Worm (Caenorhabditis elegans) whole organism, L3 larva: ENCODE measurements around the gene del-2.

ENCODE experiments used
- R02D3.7 ChIP-seq: fragments of 150-350 bp; optimal IDR thresholded peaks from 2 replicates; lab custom pipeline; 2014; ENCODE audit warnings: missing biosample characterization, missing genetic modification characterization
- ama-1 ChIP-seq: fragments of 150-350 bp; optimal IDR thresholded peaks from 2 replicates; lab custom pipeline; 2018
- ceh-16 ChIP-seq: sonication (generic microtip); optimal IDR thresholded peaks from 2 replicates; lab custom pipeline; 2017; ENCODE audit warnings: missing biosample characterization, missing genetic modification characterization
- daf-12 ChIP-seq: fragments of 150-350 bp; optimal IDR thresholded peaks from 2 replicates; lab custom pipeline; 2014; ENCODE audit warnings: missing biosample characterization, missing genetic modification reagents, missing genetic modification characterization
- egl-27 ChIP-seq: sonication (generic microtip); optimal IDR thresholded peaks from 4 replicates; lab custom pipeline; 2017; ENCODE audit warnings: missing biosample characterization, missing genetic modification reagents, missing genetic modification characterization
- egl-5 ChIP-seq: fragments of 150-350 bp; optimal IDR thresholded peaks from 2 replicates; lab custom pipeline; 2017; ENCODE audit warnings: missing biosample characterization, missing genetic modification reagents, missing genetic modification characterization, inconsistent platforms
- elt-2 ChIP-seq: sonication (generic microtip); optimal IDR thresholded peaks from 2 replicates; lab custom pipeline; 2016; ENCODE audit warnings: missing genetic modification reagents, mild to moderate bottlenecking, missing genetic modification characterization, missing compliant biosample characterization
- elt-3 ChIP-seq, 3 experiments: fragments of 150-350 bp in 1 of 3; sonication (generic microtip) in 2 of 3; optimal IDR thresholded peaks; 2 replicates in 2 of 3; 4 replicates in 1 of 3; lab custom pipeline; 2014 to 2017; ENCODE audit warnings: missing biosample characterization in 3 of 3, missing genetic modification characterization in 3 of 3
- eor-1 ChIP-seq, 2 experiments: fragments of 150-350 bp; optimal IDR thresholded peaks; 2 replicates each; lab custom pipeline; 2014 to 2018; ENCODE audit warnings: missing biosample characterization in 2 of 2, missing genetic modification characterization in 2 of 2
- fkh-10 ChIP-seq: sonication (generic microtip); optimal IDR thresholded peaks from 2 replicates; lab custom pipeline; 2017; ENCODE audit warnings: missing biosample characterization, missing genetic modification reagents, missing genetic modification characterization
- fkh-2 ChIP-seq: fragments of 150-350 bp; optimal IDR thresholded peaks from 2 replicates; lab custom pipeline; 2014; ENCODE audit warnings: missing biosample characterization, missing genetic modification reagents, missing genetic modification characterization
- hmg-11 ChIP-seq: sonication (generic microtip); optimal IDR thresholded peaks from 2 replicates; lab custom pipeline; 2016; ENCODE audit warnings: missing genetic modification characterization, missing compliant biosample characterization
- jun-1 ChIP-seq: fragments of 150-350 bp; optimal IDR thresholded peaks from 2 replicates; lab custom pipeline; 2014; ENCODE audit warnings: missing biosample characterization, missing genetic modification reagents, missing genetic modification characterization
- lin-15B ChIP-seq: fragments of 150-350 bp; optimal IDR thresholded peaks from 2 replicates; lab custom pipeline; 2014; ENCODE audit warnings: missing biosample characterization, missing genetic modification characterization
- lin-39 ChIP-seq: fragments of 150-350 bp; optimal IDR thresholded peaks from 2 replicates; lab custom pipeline; 2018; ENCODE audit warnings: missing biosample characterization, missing genetic modification reagents, missing genetic modification characterization
- lsy-12 ChIP-seq: sonication (generic microtip); optimal IDR thresholded peaks from 2 replicates; lab custom pipeline; 2016; ENCODE audit warnings: mild to moderate bottlenecking, missing genetic modification characterization, missing compliant biosample characterization
- mdl-1 ChIP-seq: fragments of 150-350 bp; optimal IDR thresholded peaks from 2 replicates; lab custom pipeline; 2014; ENCODE audit warnings: missing biosample characterization, missing genetic modification characterization
- mml-1 ChIP-seq: fragments of 150-350 bp; sonication (generic microtip); optimal IDR thresholded peaks from 3 replicates; lab custom pipeline; 2014; ENCODE audit warnings: missing biosample characterization, missing genetic modification characterization
- nfya-1 ChIP-seq: sonication (generic microtip); optimal IDR thresholded peaks from 2 replicates; lab custom pipeline; 2017; ENCODE audit warnings: missing genetic modification characterization, mild to moderate bottlenecking, missing compliant biosample characterization, antibody characterized with exemption, moderate library complexity; ENCODE audit not compliant: insufficient read depth
- nhr-11 ChIP-seq: fragments of 150-350 bp; optimal IDR thresholded peaks from 2 replicates; lab custom pipeline; 2014; ENCODE audit warnings: missing biosample characterization, missing genetic modification characterization
- nhr-12 ChIP-seq: fragments of 150-350 bp; optimal IDR thresholded peaks from 2 replicates; lab custom pipeline; 2014; ENCODE audit warnings: missing biosample characterization, missing genetic modification characterization
- nhr-23 ChIP-seq: fragments of 150-350 bp; optimal IDR thresholded peaks from 2 replicates; lab custom pipeline; 2014; ENCODE audit warnings: missing biosample characterization, missing genetic modification reagents, missing genetic modification characterization
- nhr-25 ChIP-seq: sonication (generic microtip); optimal IDR thresholded peaks from 2 replicates; lab custom pipeline; 2017; ENCODE audit warnings: missing biosample characterization, missing genetic modification characterization
- nhr-28 ChIP-seq: fragments of 150-350 bp; optimal IDR thresholded peaks from 2 replicates; lab custom pipeline; 2014; ENCODE audit warnings: missing biosample characterization, missing genetic modification characterization
- nhr-43 ChIP-seq: sonication (generic microtip); optimal IDR thresholded peaks from 2 replicates; lab custom pipeline; 2016; ENCODE audit warnings: mild to moderate bottlenecking, missing genetic modification characterization, missing compliant biosample characterization; ENCODE audit not compliant: poor library complexity, severe bottlenecking
- nhr-76 ChIP-seq: fragments of 150-350 bp; sonication (generic microtip); optimal IDR thresholded peaks from 5 replicates; lab custom pipeline; 2014; ENCODE audit warnings: missing biosample characterization, missing genetic modification characterization
- nhr-77 ChIP-seq: fragments of 150-350 bp; optimal IDR thresholded peaks from 2 replicates; lab custom pipeline; 2014; ENCODE audit warnings: missing biosample characterization, missing genetic modification characterization
- pha-4 ChIP-seq: fragments of 150-350 bp; optimal IDR thresholded peaks from 2 replicates; lab custom pipeline; 2014; ENCODE audit warnings: missing biosample characterization, missing genetic modification reagents, missing genetic modification characterization
- pqm-1 ChIP-seq: fragments of 150-350 bp; optimal IDR thresholded peaks from 2 replicates; lab custom pipeline; 2017; ENCODE audit warnings: missing biosample characterization, missing genetic modification characterization, inconsistent platforms
- sea-2 ChIP-seq: fragments of 150-350 bp; sonication (generic microtip); optimal IDR thresholded peaks from 4 replicates; lab custom pipeline; 2014; ENCODE audit warnings: missing biosample characterization, missing genetic modification reagents, missing genetic modification characterization
- skn-1 ChIP-seq: fragments of 150-350 bp; optimal IDR thresholded peaks from 2 replicates; lab custom pipeline; 2014; ENCODE audit warnings: missing biosample characterization, missing genetic modification characterization
- snpc-4 ChIP-seq: fragments of 150-350 bp; optimal IDR thresholded peaks from 2 replicates; lab custom pipeline; 2014; ENCODE audit warnings: missing biosample characterization, missing genetic modification characterization
- tbx-2 ChIP-seq: sonication (generic microtip); optimal IDR thresholded peaks from 2 replicates; lab custom pipeline; 2016; ENCODE audit warnings: mild to moderate bottlenecking, missing genetic modification characterization, missing compliant biosample characterization
- unc-62 ChIP-seq: fragments of 150-350 bp; sonication (generic microtip); optimal IDR thresholded peaks from 4 replicates; lab custom pipeline; 2014; ENCODE audit warnings: missing biosample characterization, missing genetic modification reagents, missing genetic modification characterization
- zag-1 ChIP-seq: fragments of 150-350 bp; optimal IDR thresholded peaks from 2 replicates; lab custom pipeline; 2014; ENCODE audit warnings: missing biosample characterization, missing genetic modification characterization
- ztf-11 ChIP-seq: fragments of 150-350 bp; optimal IDR thresholded peaks from 2 replicates; lab custom pipeline; 2014; ENCODE audit warnings: missing biosample characterization, missing genetic modification characterization

The del-2 gene

DNA sequence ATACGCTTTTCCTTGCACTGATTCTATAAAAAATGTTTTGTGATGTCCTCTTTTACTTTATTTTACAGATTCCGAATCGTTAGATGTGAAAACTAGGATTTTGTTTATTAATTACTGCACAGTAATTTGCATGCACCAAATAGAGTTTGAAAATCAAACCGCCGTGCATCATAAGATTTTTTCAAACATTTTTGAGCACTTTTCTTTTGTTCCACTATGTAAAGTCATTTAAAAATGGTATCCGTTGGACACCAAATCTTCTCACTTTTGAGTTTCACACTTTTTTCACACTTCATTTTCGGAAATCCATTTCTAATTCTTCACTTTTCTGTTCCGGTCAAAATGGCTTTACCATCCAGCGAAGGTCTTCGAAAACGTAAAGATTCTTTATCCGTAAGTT, 1.4 kb upstream of the del-2 start, which contains the start of gene degl-2:
Gene degl-2, plus strand, starts transcription at position 301 of the 400 bp plus-strand sequence.
- TF ChIP-seq jun-1 (tag; lab: Kevin White, UChicago), result no peak
- no peak for TF ChIP-seq zag-1
- TF ChIP-seq nhr-25 (tag; lab: Kevin White, UChicago), result no peak
- TF ChIP-seq tbx-2 (tag; lab: Kevin White, UChicago), result no peak
- no peak for TF ChIP-seq nhr-77
- TF ChIP-seq lin-15B (tag; lab: Kevin White, UChicago), result no peak
- TF ChIP-seq pha-4 (tag; lab: Kevin White, UChicago), result no peak
- TF ChIP-seq egl-5 (tag; lab: Kevin White, UChicago), result no peak
- TF ChIP-seq eor-1 (tag; optimal IDR thresholded peaks at IDR 0.05; lab: Kevin White, UChicago), result no peak
- TF ChIP-seq mml-1 (tag; lab: Kevin White, UChicago), result no peak
- TF ChIP-seq nhr-76 (tag; lab: Kevin White, UChicago), result no peak
- TF ChIP-seq ceh-16 (tag; lab: Kevin White, UChicago), result no peak
- TF ChIP-seq nhr-11, result no peak
- no peak for TF ChIP-seq nhr-28 (tag; lab: Kevin White, UChicago)
- no peak for TF ChIP-seq lsy-12
- TF ChIP-seq, all 47 proteins: peak for 0

DNA sequence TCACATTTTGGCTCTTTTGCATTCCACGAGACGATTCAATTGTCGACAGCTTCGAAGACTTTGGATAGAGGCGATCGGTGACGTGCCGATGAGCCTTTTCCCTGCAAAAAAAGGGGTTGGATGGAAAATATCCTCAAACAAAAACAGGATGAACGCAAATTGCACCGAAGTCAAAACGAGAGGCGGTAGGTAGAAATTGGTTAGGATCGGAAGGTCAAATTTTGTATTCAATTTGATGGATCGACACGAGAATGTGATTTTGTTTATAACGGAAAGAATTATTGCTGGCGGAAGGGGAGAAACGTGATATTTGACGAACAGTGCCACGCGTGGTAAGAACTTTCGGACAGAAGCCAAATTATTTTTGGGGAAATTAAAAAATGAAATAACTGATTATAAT, 7.0 kb downstream of the del-2 start, which contains the start of gene mca-1:
Gene mca-1, minus strand, starts transcription at position 101 of the 400 bp plus-strand sequence.
- TF ChIP-seq fkh-10 (no peak), jun-1 (tag; lab: Kevin White, UChicago) (no peak), fkh-2 (tag; lab: Kevin White, UChicago) (no peak), hmg-11 (tag; lab: Kevin White, UChicago) (no peak), unc-62 (GFP tag; lab: Kevin White, UChicago) (no peak), egl-5 (tag; lab: Kevin White, UChicago) (no peak), nhr-25 (tag; lab: Kevin White, UChicago) (no peak), pqm-1 (tag; lab: Kevin White, UChicago) (no peak), nfya-1 (tag; lab: Kevin White, UChicago) (no peak), tbx-2 (tag; lab: Kevin White, UChicago) (no peak), daf-12 (tag; lab: Kevin White, UChicago) (no peak), nhr-23 (no peak), elt-2 (tag; lab: Kevin White, UChicago) (no peak), nhr-12 (tag; lab: Kevin White, UChicago) (no peak), nhr-77 (no peak), mdl-1 (tag; lab: Kevin White, UChicago) (no peak), ceh-16 (tag; lab: Kevin White, UChicago) (no peak), egl-27 (no peak)
- TF ChIP-seq, all 47 proteins: peak for 0

ce11 chrIV:9633889-9634288, 7.9 kb downstream of the del-2 start:
- no peak for TF ChIP-seq lsy-12
- TF ChIP-seq nhr-43 (tag; lab: Kevin White, UChicago), result no peak
- TF ChIP-seq ama-1 (lab: Kevin White, UChicago), result no peak
- peak in 1 of 3 experiments; percentile 2 for TF ChIP-seq elt-3 (tag; optimal IDR thresholded peaks at IDR 0.05; lab: Kevin White, UChicago)
- TF ChIP-seq pqm-1 (tag; lab: Kevin White, UChicago), result no peak

- no peak for TF ChIP-seq R02D3.7 (tag; lab: Kevin White, UChicago)
- TF ChIP-seq lin-39, result no peak
- no peak for TF ChIP-seq elt-2 (tag; lab: Kevin White, UChicago)
- no peak for TF ChIP-seq skn-1 (tag; lab: Kevin White, UChicago)
- TF ChIP-seq nhr-23, result peak; percentile 51
- TF ChIP-seq nhr-11, result no peak
- peak in 2 of 3 experiments; percentile 51 to 63 for TF ChIP-seq elt-3 (tag; optimal IDR thresholded peaks at IDR 0.05; lab: Kevin White, UChicago)
- TF ChIP-seq sea-2, result no peak
- TF ChIP-seq ztf-11 (tag; lab: Kevin White, UChicago), result no peak
- TF ChIP-seq nfya-1 (tag; lab: Kevin White, UChicago), result no peak
- no peak for TF ChIP-seq snpc-4 (tag; lab: Kevin White, UChicago)
- no peak for TF ChIP-seq egl-27
These were observed 8.8 kb downstream of the del-2 start for ce11 chrIV:9632966-9633494.
